Fruit fly (Drosophila melanogaster): ENCODE results near the gene CG10137.

DNA sequence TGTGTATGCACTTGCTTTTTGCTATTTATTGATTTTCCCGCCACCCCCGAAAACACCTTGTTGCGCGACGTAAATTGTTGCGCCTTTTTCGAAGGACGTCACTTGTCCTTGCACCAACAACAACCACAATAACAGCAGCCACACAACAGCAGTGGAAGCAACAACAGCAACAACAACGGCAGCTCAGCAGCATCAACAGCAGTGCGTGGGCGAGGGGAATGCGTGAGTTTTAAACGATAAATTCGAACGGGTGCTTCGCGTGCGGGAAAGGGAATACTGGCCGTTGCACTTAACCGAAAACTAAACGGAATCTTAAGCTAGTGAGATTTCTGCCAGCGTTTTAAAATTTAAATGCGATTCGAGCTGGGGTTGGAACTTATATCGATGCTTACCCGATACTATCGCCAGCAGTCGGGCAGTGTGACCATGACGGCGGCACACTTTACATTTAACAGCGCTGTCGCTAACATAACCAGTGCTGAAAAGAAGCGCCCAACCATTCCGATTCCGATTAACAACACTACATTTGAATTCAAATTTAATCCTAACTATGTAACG is 18.0 kb upstream of the CG10137 start, which contains the start of gene cyst:
- TF ChIP-seq psq (GFP tag; optimal IDR thresholded peaks at IDR 0.05) (no peak), fru (GFP tag; optimal IDR thresholded peaks at IDR 0.05) (peak; percentile 52), rgr (GFP tag; optimal IDR thresholded peaks at IDR 0.05) (peak; percentile 57), pan (optimal IDR thresholded peaks at IDR 0.05) (no peak), Dfd (GFP tag; optimal IDR thresholded peaks at IDR 0.05) (no peak), lola (GFP tag; optimal IDR thresholded peaks at IDR 0.05) (no peak)
